Fruit fly (Drosophila melanogaster): Measurements from ENCODE around the gene subdued.

The subdued gene

dm6 chr3R:19584818-19585217, 57.7 kb downstream of the subdued start (continued):
- peak; percentile 99 for TF ChIP-seq Kr (GFP tag; optimal IDR thresholded peaks at IDR 0.05)
- TF ChIP-seq Tbp (GFP tag; optimal IDR thresholded peaks at IDR 0.05): no peak
- peak; percentile 92 for TF ChIP-seq CG4328 (GFP tag; optimal IDR thresholded peaks at IDR 0.05)
- peak; percentile 93 for TF ChIP-seq YL-1 (GFP tag; optimal IDR thresholded peaks at IDR 0.05)
- peak; percentile 80 for TF ChIP-seq CG12659 (GFP tag; optimal IDR thresholded peaks at IDR 0.05)
- TF ChIP-seq stc (GFP tag; IDR thresholded peaks at IDR 0.05): peak; percentile 72; the same call in 1 of the 2 replicates
- no peak for TF ChIP-seq sug (tag; optimal IDR thresholded peaks at IDR 0.05)
- 0 out of 2 replicates have a peak, but pooled peaks have one; percentile 13 for TF ChIP-seq lmd (GFP tag; IDR thresholded peaks at IDR 0.05)
- peak; percentile 72; the same call in 1 of the 3 replicates for TF ChIP-seq CG3726 (GFP tag; IDR thresholded peaks at IDR 0.05)
- peak; percentile 56 for TF ChIP-seq CG9876 (GFP tag; optimal IDR thresholded peaks at IDR 0.05)
- no peak for TF ChIP-seq zen2 (GFP tag; IDR thresholded peaks at IDR 0.05; ENCODE audit: partially characterized antibody)
- TF ChIP-seq nerfin-1 (tag; optimal IDR thresholded peaks at IDR 0.05): peak; percentile 89
- TF ChIP-seq Hr3 (GFP tag; optimal IDR thresholded peaks at IDR 0.05): peak; percentile 50
- peak; percentile 9; the same call in 1 of the 2 replicates for TF ChIP-seq dimm (GFP tag; IDR thresholded peaks at IDR 0.05)
- peak; percentile 52 for TF ChIP-seq CG9609 (GFP tag; optimal IDR thresholded peaks at IDR 0.05)
- TF ChIP-seq scrt (GFP tag; optimal IDR thresholded peaks at IDR 0.05): peak; percentile 71
- TF ChIP-seq nerfin-2 (GFP tag; IDR thresholded peaks at IDR 0.05; ENCODE audit: partially characterized antibody): no peak
- TF ChIP-seq ttk (GFP tag; IDR thresholded peaks at IDR 0.05): peak; percentile 27; the same call in 1 of the 2 replicates
- TF ChIP-seq Side (GFP tag; optimal IDR thresholded peaks at IDR 0.05): peak; percentile 91
- TF ChIP-seq NC2α (GFP tag; optimal IDR thresholded peaks at IDR 0.05): peak; percentile 85
- TF ChIP-seq ro (GFP tag; IDR thresholded peaks at IDR 0.05): no peak
- no peak for TF ChIP-seq Gsc (GFP tag; IDR thresholded peaks at IDR 0.05)
- peak; percentile 67 for TF ChIP-seq CG5953 (GFP tag; IDR thresholded peaks at IDR 0.05)
- peak; percentile 72 for TF ChIP-seq CG1647 (GFP tag; optimal IDR thresholded peaks at IDR 0.05)
- TF ChIP-seq tgo (GFP tag; IDR thresholded peaks at IDR 0.05): peak; percentile 40; the same call in 2 of the 3 replicates
- peak; percentile 68 for TF ChIP-seq fd96Cb (tag; optimal IDR thresholded peaks at IDR 0.05)
- TF ChIP-seq gt (GFP tag; IDR thresholded peaks at IDR 0.05): no peak
- TF ChIP-seq crp (GFP tag; optimal IDR thresholded peaks at IDR 0.05): peak in 1 of 2 experiments; percentile 6
- TF ChIP-seq CG2120 (GFP tag; optimal IDR thresholded peaks at IDR 0.05): no peak
- TF ChIP-seq CG8924 (tag; optimal IDR thresholded peaks at IDR 0.05): peak; percentile 86
- no peak for TF ChIP-seq yki (optimal IDR thresholded peaks at IDR 0.05)
- TF ChIP-seq Fer3 (tag; optimal IDR thresholded peaks at IDR 0.05): peak; percentile 73
- TF ChIP-seq CG7271 (tag; optimal IDR thresholded peaks at IDR 0.05): peak; percentile 74
- TF ChIP-seq ap (GFP tag; IDR thresholded peaks at IDR 0.05): peak; percentile 65
- peak; percentile 88 for TF ChIP-seq NC2β (GFP tag; optimal IDR thresholded peaks at IDR 0.05)
- TF ChIP-seq Sry-δ (GFP tag; optimal IDR thresholded peaks at IDR 0.05): peak; percentile 42
- TF ChIP-seq Fer1 (GFP tag; optimal IDR thresholded peaks at IDR 0.05): peak; percentile 91
- TF ChIP-seq lbe (GFP tag; optimal IDR thresholded peaks at IDR 0.05): no peak
- no peak for TF ChIP-seq pzg (GFP tag; optimal IDR thresholded peaks at IDR 0.05)
- peak; percentile 98 for TF ChIP-seq CG7745 (tag; optimal IDR thresholded peaks at IDR 0.05)
- no peak; the same call in 2 of the 3 replicates for TF ChIP-seq B-H1 (GFP tag; IDR thresholded peaks at IDR 0.05)
- peak; percentile 15 for TF ChIP-seq sima (GFP tag; optimal IDR thresholded peaks at IDR 0.05)
- peak; percentile 53 for TF ChIP-seq CG10274 (GFP tag; optimal IDR thresholded peaks at IDR 0.05)
- peak; percentile 64; the same call in 1 of the 3 replicates for TF ChIP-seq H15 (GFP tag; IDR thresholded peaks at IDR 0.05)
- TF ChIP-seq aop (GFP tag; IDR thresholded peaks at IDR 0.05): 0 out of 2 replicates have a peak, but pooled peaks have one; percentile 39
- TF ChIP-seq CG34224 (GFP tag; IDR thresholded peaks at IDR 0.05; ENCODE audit: partially characterized antibody): no peak
- TF ChIP-seq CG1233 (GFP tag; optimal IDR thresholded peaks at IDR 0.05): peak; percentile 92
- no peak for TF ChIP-seq hth (optimal IDR thresholded peaks at IDR 0.05)
- TF ChIP-seq crc (GFP tag; optimal IDR thresholded peaks at IDR 0.05): peak; percentile 50
- TF ChIP-seq CG33213 (GFP tag; optimal IDR thresholded peaks at IDR 0.05): peak; percentile 86
- peak; percentile 82 for TF ChIP-seq CG1792 (GFP tag; optimal IDR thresholded peaks at IDR 0.05)
- peak; percentile 59 for TF ChIP-seq CG6689 (GFP tag; IDR thresholded peaks at IDR 0.05)

All from whole organism, embryonic.